Worm (Caenorhabditis elegans): ENCODE data around the gene T16G1.6.

DNA sequence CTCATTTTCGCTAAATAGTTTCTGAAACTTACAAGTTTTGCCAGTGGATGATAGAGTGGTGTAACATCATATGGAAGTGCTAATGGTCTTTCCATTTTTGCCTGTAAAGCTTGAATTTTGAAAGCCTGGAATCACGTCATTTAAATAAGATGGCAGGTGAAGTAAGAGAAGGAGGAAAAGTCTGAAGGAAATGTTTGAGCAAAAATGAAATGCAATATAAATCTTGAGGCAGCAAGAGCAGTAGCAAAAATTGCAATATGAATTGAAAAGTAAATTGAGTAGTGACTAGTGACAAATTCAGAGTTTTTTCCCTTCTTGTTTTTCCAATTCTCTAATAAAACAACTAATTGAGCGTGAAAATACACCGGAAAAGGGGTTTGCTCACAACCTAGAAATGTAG lies 51.1 kb downstream of the T16G1.6 start, which contains the start of gene glb-24:
- no peak for TF ChIP-seq snpc-4 (tag; optimal IDR thresholded peaks at IDR 0.05)
- TF ChIP-seq zag-1 (tag; optimal IDR thresholded peaks at IDR 0.05): no peak
- no peak for TF ChIP-seq pha-4 (tag; optimal IDR thresholded peaks at IDR 0.05)
- no peak for TF ChIP-seq pqm-1 (tag; optimal IDR thresholded peaks at IDR 0.05)
- TF ChIP-seq fos-1 (tag; optimal IDR thresholded peaks at IDR 0.05): no peak

Measured in whole organism, L3 larva.